Worm (Caenorhabditis elegans): ENCODE measurements around the gene F26D2.14.

The F26D2.14 gene

DNA sequence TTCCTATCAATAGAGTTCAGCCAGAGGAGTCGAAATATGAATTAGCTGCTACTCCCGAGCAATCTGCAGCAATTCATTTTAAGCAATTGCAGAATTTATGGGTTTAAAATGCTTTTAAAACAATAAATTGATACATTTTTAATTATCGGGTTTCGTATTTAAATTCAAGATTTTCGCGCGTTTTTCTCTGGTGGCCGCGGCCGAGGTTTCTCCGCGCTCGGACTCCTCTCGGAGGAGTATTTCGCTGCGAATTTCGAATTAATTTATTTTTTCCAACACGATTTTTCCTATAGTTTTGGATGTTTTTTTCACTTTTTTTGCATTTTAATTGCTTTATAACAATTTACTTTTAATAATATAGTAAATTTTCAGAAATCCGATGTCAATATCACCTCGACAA lies 34.1 kb upstream of the F26D2.14 start, which contains the start of gene F13A7.14:
Gene F13A7.14 (plus strand): TSS at position 373 of the 400 bp plus-strand sequence.
- no peak for TF ChIP-seq scrt-1 (GFP tag; IDR thresholded peaks at IDR 0.05)
- TF ChIP-seq ets-7 (tag; optimal IDR thresholded peaks at IDR 0.05): no peak
- peak; percentile 84 for TF ChIP-seq tbx-37 (GFP tag; conservative IDR thresholded peaks at IDR 0.05)
- no peak for TF ChIP-seq flt-1 (GFP tag; IDR thresholded peaks at IDR 0.05)
- TF ChIP-seq pes-1 (GFP tag; IDR thresholded peaks at IDR 0.05): peak; percentile 64
- TF ChIP-seq F13C5.2 (tag; optimal IDR thresholded peaks at IDR 0.05): no peak
- TF ChIP-seq ceh-36 (tag; optimal IDR thresholded peaks at IDR 0.05): no peak
- peak; percentile 19 for TF ChIP-seq hmg-4 (GFP tag; optimal IDR thresholded peaks at IDR 0.05)

DNA sequence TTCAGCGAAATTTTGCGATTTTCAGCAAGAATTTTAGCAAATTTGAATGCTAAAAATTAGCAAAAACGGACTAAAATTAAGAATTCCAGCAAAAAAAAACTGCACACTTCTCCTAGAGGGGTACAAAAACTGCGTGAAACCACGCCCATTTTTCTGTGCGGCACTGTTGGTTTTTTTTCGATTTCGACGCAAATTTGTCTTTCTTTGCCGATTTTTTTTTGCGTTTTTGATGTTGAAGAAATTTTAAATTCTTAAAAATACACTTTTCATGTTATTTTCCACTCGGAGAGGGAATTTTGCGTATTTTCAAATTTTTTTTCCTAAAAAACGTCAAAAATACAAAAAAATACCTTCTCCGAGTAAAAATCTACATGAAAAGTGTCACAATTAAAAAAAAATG lies 31.7 kb upstream of the F26D2.14 start, which contains the start of gene syp-1:
Gene syp-1 (plus strand): TSS at position 301 of the 400 bp plus-strand sequence.
- TF ChIP-seq F13C5.2 (tag; optimal IDR thresholded peaks at IDR 0.05) (no peak), ets-7 (tag; optimal IDR thresholded peaks at IDR 0.05) (no peak), B0310.2 (tag; optimal IDR thresholded peaks at IDR 0.05) (no peak), ceh-36 (tag; optimal IDR thresholded peaks at IDR 0.05) (no peak), tbx-11 (GFP tag; IDR thresholded peaks at IDR 0.05) (no peak), hnd-1 (tag; optimal IDR thresholded peaks at IDR 0.05) (no peak), tbx-37 (GFP tag; conservative IDR thresholded peaks at IDR 0.05) (no peak), ceh-13 (GFP tag; optimal IDR thresholded peaks at IDR 0.05) (no peak)

DNA sequence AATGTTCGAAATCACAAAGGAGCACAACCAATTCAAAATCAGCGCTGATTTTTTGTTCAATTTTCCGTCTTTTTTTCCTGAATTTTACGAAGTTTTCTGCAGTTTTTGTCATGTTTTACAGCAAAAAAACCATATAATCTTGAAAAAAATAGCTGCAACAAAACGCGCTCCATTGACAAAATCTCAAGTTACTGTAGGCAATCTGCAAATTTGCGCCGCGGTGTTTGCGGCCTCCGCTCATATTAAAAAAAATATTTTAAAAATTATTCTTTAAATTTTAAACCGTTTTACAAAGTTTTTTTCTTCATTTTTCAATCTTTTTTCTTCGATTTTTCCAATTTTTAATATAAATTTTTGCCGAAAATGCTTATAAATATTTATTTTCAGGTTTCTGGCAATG lies 30.3 kb upstream of the F26D2.14 start:
- TF ChIP-seq tra-4 (tag; optimal IDR thresholded peaks at IDR 0.05) (no peak), tbx-11 (GFP tag; IDR thresholded peaks at IDR 0.05) (no peak), hmg-4 (GFP tag; optimal IDR thresholded peaks at IDR 0.05) (no peak)

DNA sequence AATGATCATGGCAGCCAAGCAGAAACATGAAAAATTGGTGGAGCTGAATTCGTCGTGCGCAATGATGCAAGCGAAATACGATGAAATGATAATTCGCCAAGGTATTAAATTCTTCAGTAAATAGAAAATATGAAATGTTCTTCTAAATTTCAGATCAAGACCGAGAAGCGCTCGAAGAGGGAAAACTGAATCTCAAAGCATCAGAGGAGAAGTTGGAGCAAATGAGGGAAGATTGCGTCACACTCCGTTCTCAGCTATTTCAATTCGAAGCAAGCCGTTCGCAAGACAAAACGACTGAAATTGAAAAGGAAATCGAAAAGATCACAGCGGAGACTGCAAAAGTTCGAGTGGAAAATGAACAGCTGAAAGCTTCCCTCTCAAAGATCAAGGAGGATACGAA lies 29.3 kb upstream of the F26D2.14 start:
- TF ChIP-seq ceh-36 (tag; optimal IDR thresholded peaks at IDR 0.05): no peak
- TF ChIP-seq scrt-1 (GFP tag; IDR thresholded peaks at IDR 0.05): no peak
- no peak for TF ChIP-seq B0310.2 (tag; optimal IDR thresholded peaks at IDR 0.05)
- no peak for TF ChIP-seq ets-7 (tag; optimal IDR thresholded peaks at IDR 0.05)
- no peak for TF ChIP-seq flt-1 (GFP tag; IDR thresholded peaks at IDR 0.05)
- TF ChIP-seq sea-1 (GFP tag; conservative IDR thresholded peaks at IDR 0.05): no peak
- no peak for TF ChIP-seq hmbx-1 (tag; optimal IDR thresholded peaks at IDR 0.05)
- no peak for TF ChIP-seq hnd-1 (tag; optimal IDR thresholded peaks at IDR 0.05)
- no peak for TF ChIP-seq ama-1 (optimal IDR thresholded peaks at IDR 0.05)
- no peak for TF ChIP-seq tra-4 (tag; optimal IDR thresholded peaks at IDR 0.05)
- TF ChIP-seq aly-1 (tag; optimal IDR thresholded peaks at IDR 0.05): no peak
- no peak for TF ChIP-seq pes-1 (GFP tag; IDR thresholded peaks at IDR 0.05)
- TF ChIP-seq F13C5.2 (tag; optimal IDR thresholded peaks at IDR 0.05): no peak
- TF ChIP-seq tbx-37 (GFP tag; conservative IDR thresholded peaks at IDR 0.05): no peak
- TF ChIP-seq hmg-4 (GFP tag; optimal IDR thresholded peaks at IDR 0.05): no peak
- no peak for TF ChIP-seq tbx-11 (GFP tag; IDR thresholded peaks at IDR 0.05)
- no peak for TF ChIP-seq ceh-13 (GFP tag; optimal IDR thresholded peaks at IDR 0.05)

DNA sequence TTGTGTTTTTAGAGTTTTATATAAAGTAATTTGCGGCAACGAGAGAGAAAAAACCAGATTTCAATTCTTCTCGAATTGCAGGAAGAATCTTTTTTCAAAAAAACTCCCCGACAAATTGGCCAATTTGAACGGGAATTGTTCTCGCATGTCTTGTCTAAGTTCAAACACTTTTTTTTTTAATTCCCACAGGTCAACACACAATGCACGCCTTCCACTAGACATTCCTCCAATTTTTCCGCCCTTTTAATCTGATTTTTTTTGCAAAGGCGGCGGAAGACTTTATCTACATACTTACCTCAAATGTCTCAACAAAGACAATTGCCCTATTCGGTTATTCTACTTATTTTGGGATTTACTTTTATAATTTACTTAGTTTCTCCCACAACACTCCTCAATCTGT lies 28.0 kb upstream of the F26D2.14 start, which contains the start of gene F26D2.3:
Gene F26D2.3 (plus strand): TSS at position 301 of the 400 bp plus-strand sequence.
- no peak for TF ChIP-seq tra-4 (tag; optimal IDR thresholded peaks at IDR 0.05)
- no peak for TF ChIP-seq hmbx-1 (tag; optimal IDR thresholded peaks at IDR 0.05)
- no peak for TF ChIP-seq ceh-36 (tag; optimal IDR thresholded peaks at IDR 0.05)
- TF ChIP-seq ets-7 (tag; optimal IDR thresholded peaks at IDR 0.05): no peak
- no peak for TF ChIP-seq B0310.2 (tag; optimal IDR thresholded peaks at IDR 0.05)
- no peak for TF ChIP-seq aly-1 (tag; optimal IDR thresholded peaks at IDR 0.05)
- TF ChIP-seq F13C5.2 (tag; optimal IDR thresholded peaks at IDR 0.05): no peak
- TF ChIP-seq hmg-4 (GFP tag; optimal IDR thresholded peaks at IDR 0.05): no peak
- TF ChIP-seq hnd-1 (tag; optimal IDR thresholded peaks at IDR 0.05): no peak
- no peak for TF ChIP-seq ceh-13 (GFP tag; optimal IDR thresholded peaks at IDR 0.05)
- no peak for TF ChIP-seq tbx-37 (GFP tag; conservative IDR thresholded peaks at IDR 0.05)
- no peak for TF ChIP-seq ama-1 (optimal IDR thresholded peaks at IDR 0.05)
- TF ChIP-seq scrt-1 (GFP tag; IDR thresholded peaks at IDR 0.05): no peak
- no peak for TF ChIP-seq flt-1 (GFP tag; IDR thresholded peaks at IDR 0.05)
- TF ChIP-seq tbx-11 (GFP tag; IDR thresholded peaks at IDR 0.05): no peak
- no peak for TF ChIP-seq sea-1 (GFP tag; conservative IDR thresholded peaks at IDR 0.05)
- TF ChIP-seq pes-1 (GFP tag; IDR thresholded peaks at IDR 0.05): no peak

DNA sequence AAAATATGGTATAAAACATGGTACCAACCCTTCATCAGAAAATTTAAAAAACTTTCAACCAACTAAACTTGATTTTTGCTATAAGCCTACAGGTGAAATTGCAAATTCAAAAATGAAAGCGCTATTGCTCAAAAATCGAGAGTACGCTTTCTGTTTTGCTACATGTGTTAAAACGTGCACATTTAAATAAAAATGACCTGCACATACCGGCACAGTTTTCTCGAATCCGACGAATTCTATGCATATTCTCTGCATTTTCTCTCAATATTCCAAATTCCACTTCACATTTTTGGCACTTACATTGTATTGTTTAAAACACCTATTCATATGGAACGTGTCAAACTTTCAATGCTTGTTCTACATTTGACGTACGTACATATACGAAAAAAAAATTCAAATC lies 25.1 kb upstream of the F26D2.14 start, which contains the start of gene srh-145:
Gene srh-145 (plus strand): TSS at position 193 of the 400 bp plus-strand sequence.
- TF ChIP-seq tra-4 (tag; optimal IDR thresholded peaks at IDR 0.05) (no peak), tbx-37 (GFP tag; conservative IDR thresholded peaks at IDR 0.05) (no peak), flt-1 (GFP tag; IDR thresholded peaks at IDR 0.05) (no peak), F13C5.2 (tag; optimal IDR thresholded peaks at IDR 0.05) (no peak)

DNA sequence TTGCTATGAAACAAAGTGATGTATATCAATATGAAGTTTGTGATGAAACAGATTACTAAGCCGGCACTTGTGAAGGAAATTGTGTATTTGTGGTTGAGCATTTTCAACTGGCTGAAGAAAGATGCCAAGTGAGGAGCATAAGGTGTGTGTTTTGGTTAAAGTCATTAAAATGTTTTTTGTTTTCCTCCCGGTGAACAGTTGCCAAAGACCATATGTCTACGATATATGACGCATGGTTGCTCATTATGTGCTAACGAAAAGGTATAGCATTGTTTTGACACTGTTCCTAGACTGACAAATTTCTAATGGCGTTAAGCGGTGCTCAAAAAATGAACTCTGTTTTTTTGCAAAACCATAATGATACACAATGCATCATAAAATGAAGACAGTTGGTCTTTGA lies 18.6 kb upstream of the F26D2.14 start, which contains the start of gene str-55:
Gene str-55 (minus strand): TSS at position 101 of the 400 bp plus-strand sequence.
- no peak for TF ChIP-seq aly-1 (tag; optimal IDR thresholded peaks at IDR 0.05)
- TF ChIP-seq hmbx-1 (tag; optimal IDR thresholded peaks at IDR 0.05): no peak
- no peak for TF ChIP-seq F13C5.2 (tag; optimal IDR thresholded peaks at IDR 0.05)
- TF ChIP-seq ama-1 (optimal IDR thresholded peaks at IDR 0.05): no peak
- no peak for TF ChIP-seq hmg-4 (GFP tag; optimal IDR thresholded peaks at IDR 0.05)
- no peak for TF ChIP-seq tbx-37 (GFP tag; conservative IDR thresholded peaks at IDR 0.05)
- no peak for TF ChIP-seq pes-1 (GFP tag; IDR thresholded peaks at IDR 0.05)
- TF ChIP-seq ceh-36 (tag; optimal IDR thresholded peaks at IDR 0.05): no peak

DNA sequence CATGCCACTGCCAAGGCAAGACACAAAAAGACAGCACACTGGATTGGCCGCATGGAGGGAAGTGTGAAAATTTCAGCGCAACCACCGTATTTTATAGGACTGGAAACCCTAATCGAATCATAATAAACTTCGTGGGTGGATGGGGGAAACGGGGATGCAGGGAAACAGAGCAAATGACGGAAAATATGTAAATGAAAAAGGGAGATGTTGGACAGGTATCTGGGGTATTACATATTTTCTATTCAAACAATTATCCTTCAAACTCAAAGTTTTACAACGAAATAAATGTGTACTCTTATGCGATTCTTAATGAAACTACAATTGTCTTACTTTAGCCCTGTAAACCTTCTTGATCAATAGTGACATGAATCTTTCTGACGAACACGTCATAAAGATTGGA lies 15.9 kb upstream of the F26D2.14 start, which contains the start of gene F26D2.16:
Gene F26D2.16 (minus strand): TSS at position 101 of the 400 bp plus-strand sequence.
- no peak for TF ChIP-seq tra-4 (tag; optimal IDR thresholded peaks at IDR 0.05)
- TF ChIP-seq flt-1 (GFP tag; IDR thresholded peaks at IDR 0.05): no peak
- TF ChIP-seq aly-1 (tag; optimal IDR thresholded peaks at IDR 0.05): no peak
- no peak for TF ChIP-seq pes-1 (GFP tag; IDR thresholded peaks at IDR 0.05)
- TF ChIP-seq tbx-37 (GFP tag; conservative IDR thresholded peaks at IDR 0.05): no peak
- no peak for TF ChIP-seq hmg-4 (GFP tag; optimal IDR thresholded peaks at IDR 0.05)
- no peak for TF ChIP-seq scrt-1 (GFP tag; IDR thresholded peaks at IDR 0.05)
- no peak for TF ChIP-seq F13C5.2 (tag; optimal IDR thresholded peaks at IDR 0.05)
- TF ChIP-seq ets-7 (tag; optimal IDR thresholded peaks at IDR 0.05): no peak
- no peak for TF ChIP-seq ama-1 (optimal IDR thresholded peaks at IDR 0.05)
- TF ChIP-seq hmbx-1 (tag; optimal IDR thresholded peaks at IDR 0.05): no peak
- TF ChIP-seq tbx-11 (GFP tag; IDR thresholded peaks at IDR 0.05): no peak
- no peak for TF ChIP-seq hnd-1 (tag; optimal IDR thresholded peaks at IDR 0.05)
- TF ChIP-seq B0310.2 (tag; optimal IDR thresholded peaks at IDR 0.05): no peak
- no peak for TF ChIP-seq sea-1 (GFP tag; conservative IDR thresholded peaks at IDR 0.05)
- TF ChIP-seq ceh-13 (GFP tag; optimal IDR thresholded peaks at IDR 0.05): no peak
- no peak for TF ChIP-seq ceh-36 (tag; optimal IDR thresholded peaks at IDR 0.05)
